Fruit fly (Drosophila melanogaster) S2 (cell line): ENCODE results near the gene CG10365.

Experiments
- CG8478 ChIP-seq: fragments of >200 bp; optimal IDR thresholded peaks from 2 replicates; lab custom pipeline; 2018
- CTCF ChIP-seq, 2 experiments: fragments of >200 bp; optimal IDR thresholded peaks; 2 replicates each; lab custom pipeline; 2018

The CG10365 gene

DNA sequence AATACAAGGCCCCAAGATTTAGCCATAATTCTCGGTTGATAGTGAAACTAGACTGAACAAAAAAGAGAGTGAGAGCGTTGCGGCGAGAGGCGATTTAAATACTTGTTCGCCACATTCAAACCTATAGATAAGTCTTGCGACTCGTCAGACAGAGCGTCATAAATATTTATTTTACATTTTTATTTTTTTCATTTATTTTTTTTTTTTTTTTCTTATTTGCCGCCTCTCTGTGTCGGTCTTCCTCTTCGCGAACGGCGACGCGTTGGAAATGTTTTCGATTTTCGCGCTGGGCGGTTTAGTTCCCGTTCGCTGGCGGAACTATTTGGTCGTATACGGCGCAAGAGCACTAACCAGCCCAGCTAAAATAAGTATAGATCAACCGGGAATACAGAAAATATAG lies 5.0 kb downstream of the CG10365 start:
- no peak for TF ChIP-seq CTCF (optimal IDR thresholded peaks at IDR 0.05; lab: Kevin White, UChicago)
- TF ChIP-seq CG8478 (lab: Kevin White, UChicago) = no peak

DNA sequence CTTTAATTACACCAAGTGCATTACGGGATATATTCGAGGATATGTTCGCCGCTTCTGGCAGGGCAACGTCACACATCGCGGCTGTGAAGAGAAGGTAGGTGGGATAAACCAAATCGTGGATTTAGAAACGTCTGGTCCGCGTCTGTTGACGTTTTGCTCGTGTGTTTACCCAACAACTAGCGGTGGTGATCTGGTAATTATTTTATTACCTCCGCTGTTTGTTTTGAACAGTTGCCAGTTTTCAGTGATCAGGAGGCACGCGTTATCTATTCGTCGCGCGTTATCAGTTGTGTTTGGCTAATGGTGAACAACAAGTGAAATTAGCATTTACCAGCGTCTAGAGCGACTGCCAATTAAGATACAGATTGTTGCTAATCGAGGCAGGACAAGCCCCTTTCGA lies 5.9 kb downstream of the CG10365 start:
- TF ChIP-seq CTCF (optimal IDR thresholded peaks at IDR 0.05; lab: Kevin White, UChicago) (no peak), CG8478 (lab: Kevin White, UChicago) (no peak)

DNA sequence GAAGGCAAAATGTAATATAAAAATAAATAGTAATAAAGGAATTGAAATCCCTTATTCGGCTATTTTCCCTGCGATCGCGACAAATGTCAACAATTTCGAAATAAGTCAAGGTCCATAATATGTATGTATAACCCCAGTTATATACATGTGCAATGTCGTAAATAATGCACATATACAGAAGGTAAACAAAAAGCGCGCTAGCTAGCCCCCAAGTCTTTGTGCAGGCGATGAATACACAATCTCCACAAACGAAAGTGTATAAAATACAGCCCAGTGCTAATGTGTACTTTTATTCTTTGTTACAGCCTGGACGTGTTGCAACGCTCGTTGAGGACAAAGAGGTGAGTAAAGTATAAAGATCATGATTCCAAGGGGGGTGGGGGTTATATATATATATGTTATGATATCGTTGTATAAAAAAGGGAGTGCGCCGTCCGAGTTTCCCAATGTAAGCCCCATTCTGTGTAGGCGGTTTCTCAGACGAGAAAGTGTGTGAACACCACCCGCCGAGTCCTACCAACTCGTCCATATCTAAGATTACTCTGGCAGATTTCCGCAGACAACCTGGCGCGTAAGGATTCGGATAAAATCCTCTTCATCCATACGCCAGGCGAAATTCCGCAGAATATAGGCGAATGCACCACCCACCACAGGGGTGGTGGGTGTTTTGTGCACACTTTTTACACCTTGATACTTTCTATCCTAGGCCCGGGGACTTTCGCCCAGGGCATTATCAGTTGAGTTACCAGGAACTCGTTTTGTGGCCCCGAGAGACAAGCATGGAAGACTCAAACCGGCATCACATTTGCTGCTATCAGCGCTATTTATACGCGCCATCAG lies 6.7 kb downstream of the CG10365 start:
- TF ChIP-seq CTCF (optimal IDR thresholded peaks at IDR 0.05; lab: Kevin White, UChicago) (no peak), CG8478 (lab: Kevin White, UChicago) (no peak)

DNA sequence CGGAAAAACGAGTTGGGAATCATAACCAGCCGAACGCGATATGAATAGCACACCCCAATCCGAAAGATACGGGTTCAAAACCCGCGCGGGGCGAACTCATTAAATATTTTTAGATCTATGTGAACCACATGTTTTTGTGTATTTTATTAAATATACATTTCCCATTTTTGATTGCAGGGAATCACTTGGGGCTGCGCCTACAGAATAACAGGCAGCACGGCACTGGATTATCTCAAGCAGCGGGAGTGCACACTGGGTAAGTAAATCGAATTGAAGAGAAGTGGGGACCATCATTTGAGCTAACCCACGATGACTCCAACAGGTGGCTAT lies 7.3 kb downstream of the CG10365 start:
- TF ChIP-seq CTCF (optimal IDR thresholded peaks at IDR 0.05; lab: Kevin White, UChicago) (no peak), CG8478 (lab: Kevin White, UChicago) (no peak)

DNA sequence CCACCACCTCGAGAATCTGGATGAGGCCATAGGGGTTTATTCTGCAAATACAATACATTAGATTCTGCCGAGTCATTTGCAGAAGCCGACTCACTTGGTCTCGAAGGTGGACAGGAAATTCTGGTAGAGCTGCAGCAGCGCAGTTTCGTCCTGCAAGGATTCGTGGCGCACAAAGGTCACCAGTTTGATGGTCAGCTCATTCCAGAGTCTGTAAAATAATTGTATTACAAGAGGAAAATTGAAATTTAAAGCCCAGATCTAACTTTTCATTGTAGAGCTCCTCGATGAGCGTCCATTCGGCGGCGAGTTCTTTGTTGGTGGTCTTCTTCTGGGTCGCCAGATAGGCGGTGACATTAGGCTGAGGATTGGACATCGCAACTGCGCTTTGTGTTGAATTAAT lies 9.4 kb downstream of the CG10365 start:
- no peak for TF ChIP-seq CTCF (optimal IDR thresholded peaks at IDR 0.05; lab: Kevin White, UChicago)
- no peak for TF ChIP-seq CG8478 (lab: Kevin White, UChicago)

DNA sequence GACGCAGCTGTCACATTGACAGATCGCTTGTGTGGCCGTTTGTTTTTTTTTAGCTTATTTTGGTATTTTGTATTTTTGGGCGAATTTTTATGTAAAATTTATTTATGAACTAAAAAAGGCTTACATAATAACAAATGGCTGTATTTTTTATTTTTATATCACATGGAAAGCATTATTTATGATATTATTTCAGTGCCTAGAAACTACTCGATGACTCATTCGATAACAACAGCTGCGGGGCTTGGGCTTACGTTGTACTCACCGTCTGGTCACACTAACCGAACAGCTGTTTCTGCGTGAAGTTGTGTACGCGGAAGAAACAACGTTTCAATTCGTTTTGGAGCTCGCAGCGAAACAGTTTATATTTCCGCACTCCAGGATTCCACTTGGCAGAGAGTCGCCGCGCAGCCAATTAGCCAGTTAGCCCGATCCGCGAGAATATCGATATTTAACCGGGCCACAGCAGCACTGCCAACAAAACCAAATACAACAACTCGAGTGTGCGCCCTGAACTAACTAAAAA lies 9.9 kb downstream of the CG10365 start, which contains the start of the genes Hmgcr and Rpn9:
TSS of gene Hmgcr (plus strand) at position 335 of the 523 bp plus-strand sequence.
TSS of gene Rpn9 (minus strand) at position 473 of the 523 bp plus-strand sequence.
- TF ChIP-seq CTCF (optimal IDR thresholded peaks at IDR 0.05; lab: Kevin White, UChicago) = no peak
- no peak for TF ChIP-seq CG8478 (lab: Kevin White, UChicago)

DNA sequence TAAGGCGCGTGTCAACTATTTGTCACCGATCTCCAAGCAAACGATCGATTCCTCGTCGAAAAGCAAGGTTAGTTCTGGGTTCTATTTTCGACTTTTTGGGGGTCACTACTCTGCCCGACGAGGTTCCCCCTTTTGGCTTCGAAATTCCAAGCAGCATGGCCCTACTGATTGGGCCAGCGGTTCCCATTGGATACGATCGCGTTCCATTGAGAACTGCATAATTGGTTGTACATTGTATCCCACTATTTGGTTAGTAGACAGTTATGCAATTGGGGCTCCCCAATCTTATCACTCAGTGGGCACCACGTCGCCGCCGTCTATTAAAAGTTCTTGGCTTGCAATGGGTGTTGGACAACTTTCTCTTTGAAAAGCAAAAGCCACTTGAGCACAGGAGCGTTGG lies 10.6 kb downstream of the CG10365 start:
- TF ChIP-seq CTCF (optimal IDR thresholded peaks at IDR 0.05; lab: Kevin White, UChicago) = no peak
- no peak for TF ChIP-seq CG8478 (lab: Kevin White, UChicago)

DNA sequence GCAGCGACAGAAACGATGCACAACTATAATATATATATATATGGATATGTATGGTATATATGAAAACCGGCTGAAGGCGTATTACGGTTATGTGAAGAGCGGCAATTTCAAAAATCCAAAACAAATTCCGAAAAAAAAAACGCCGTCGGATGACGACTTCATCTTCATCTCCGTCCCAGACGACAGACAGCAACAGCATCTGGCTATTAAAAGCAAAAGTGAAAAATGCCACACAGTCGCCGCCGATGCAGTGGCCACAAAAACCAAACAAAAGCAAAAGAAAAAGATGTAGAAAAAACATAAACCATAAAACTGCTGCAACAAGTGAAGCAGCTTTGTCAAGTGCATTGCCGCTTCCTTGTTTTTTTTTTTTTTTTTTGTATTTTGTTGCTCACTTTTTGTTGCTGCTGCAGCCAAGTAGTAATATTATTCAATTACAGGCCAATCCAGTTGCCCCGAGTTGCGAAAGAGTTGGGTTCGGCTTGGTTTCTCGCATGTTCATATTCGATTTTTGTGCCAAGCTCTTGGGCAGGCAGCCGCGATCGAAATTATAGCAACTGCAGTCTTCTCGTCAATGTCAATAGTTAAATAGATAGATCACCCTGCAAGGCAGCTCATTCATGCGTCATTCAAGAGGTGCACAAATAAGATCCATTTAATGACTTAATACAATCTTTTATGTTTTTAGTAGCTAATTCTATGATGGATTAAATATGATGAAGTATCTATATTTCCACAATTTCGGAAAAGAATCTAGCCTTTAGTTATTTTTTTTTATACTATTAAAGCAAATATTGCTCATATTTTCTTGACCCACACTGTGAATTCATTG lies 11.7 kb downstream of the CG10365 start:
- TF ChIP-seq CTCF (optimal IDR thresholded peaks at IDR 0.05; lab: Kevin White, UChicago) = no peak
- TF ChIP-seq CG8478 (lab: Kevin White, UChicago) = no peak

DNA sequence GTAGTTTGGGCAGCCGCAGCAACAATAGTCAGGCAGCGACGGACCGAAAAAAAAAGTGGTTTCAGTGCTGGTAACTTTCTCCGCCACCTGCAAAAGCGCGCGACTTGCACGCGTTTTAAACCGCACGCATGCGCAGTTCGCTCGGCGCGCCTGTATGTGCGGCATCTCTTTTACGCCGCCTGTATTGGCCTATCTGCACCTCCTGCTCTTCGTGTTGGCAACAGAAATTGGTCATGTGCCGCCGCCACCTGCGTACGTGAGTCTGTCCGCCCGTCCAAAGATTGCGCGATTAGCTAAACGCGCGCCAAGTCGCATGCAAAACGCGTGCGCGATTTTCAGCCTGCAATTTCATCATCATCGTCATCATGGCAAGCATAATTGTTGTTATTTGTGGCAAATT lies 12.5 kb downstream of the CG10365 start:
- TF ChIP-seq CTCF (optimal IDR thresholded peaks at IDR 0.05; lab: Kevin White, UChicago) (no peak), CG8478 (lab: Kevin White, UChicago) (no peak)

DNA sequence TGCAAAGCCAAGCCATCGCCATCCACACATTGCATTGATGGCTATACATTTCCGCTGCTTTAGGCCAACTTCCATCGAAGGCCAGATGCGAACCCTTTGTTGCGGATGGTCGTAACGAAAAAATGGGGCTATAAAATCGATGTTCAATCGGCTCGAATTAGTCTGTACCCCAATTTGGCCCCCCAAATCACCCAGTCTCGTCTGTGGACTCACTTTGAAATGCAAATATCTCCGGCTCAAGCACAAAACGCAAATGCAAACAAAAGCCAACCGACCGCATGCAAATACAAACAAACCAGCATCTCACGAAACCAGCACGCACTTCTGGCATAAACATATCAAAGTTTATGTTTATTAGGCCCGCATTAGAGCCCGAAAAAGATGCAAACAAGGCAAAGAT lies 13.2 kb downstream of the CG10365 start:
- TF ChIP-seq CG8478 (lab: Kevin White, UChicago) (no peak), CTCF (optimal IDR thresholded peaks at IDR 0.05; lab: Kevin White, UChicago) (no peak)

DNA sequence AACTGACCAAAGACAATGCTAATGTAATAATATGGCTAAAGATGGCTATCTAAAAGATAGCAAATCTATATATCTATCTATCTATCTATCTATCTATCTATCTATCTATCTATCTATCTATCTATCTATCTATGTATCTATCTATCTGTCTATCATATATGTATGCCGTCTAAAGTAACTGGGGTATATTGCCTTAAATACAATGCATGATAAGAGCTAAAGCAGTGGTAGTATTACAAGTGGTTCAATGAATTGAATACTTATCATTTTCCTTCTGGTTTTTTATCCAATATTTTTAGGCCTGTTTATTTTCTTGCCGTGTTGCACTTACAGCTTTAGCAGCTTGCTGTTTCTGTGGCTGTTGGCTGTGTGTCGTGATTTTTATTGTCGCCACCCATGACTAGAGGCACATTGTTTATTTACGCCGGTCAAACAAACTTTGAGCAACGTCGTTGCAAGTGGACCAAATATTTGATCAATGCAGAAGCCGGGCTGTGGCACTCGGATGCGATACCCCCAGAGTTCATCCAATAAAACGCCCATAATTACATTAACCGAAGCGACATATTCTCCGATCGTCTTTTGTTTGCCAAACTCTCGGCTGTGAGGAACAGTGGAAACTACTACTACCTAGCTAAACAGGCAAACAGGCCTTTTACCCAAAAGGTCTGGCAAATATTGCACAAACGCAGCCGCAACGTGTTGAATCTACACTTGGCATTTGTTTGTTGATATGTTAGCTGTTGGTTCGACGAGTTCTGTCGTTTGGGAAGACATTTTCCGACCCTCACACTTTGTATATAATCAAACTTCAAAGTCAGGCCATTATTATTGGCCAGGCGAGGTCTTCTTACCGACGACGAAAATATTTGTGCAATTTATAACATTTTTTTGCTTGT lies 14.8 kb downstream of the CG10365 start:
- TF ChIP-seq CG8478 (lab: Kevin White, UChicago) (no peak), CTCF (optimal IDR thresholded peaks at IDR 0.05; lab: Kevin White, UChicago) (no peak)

DNA sequence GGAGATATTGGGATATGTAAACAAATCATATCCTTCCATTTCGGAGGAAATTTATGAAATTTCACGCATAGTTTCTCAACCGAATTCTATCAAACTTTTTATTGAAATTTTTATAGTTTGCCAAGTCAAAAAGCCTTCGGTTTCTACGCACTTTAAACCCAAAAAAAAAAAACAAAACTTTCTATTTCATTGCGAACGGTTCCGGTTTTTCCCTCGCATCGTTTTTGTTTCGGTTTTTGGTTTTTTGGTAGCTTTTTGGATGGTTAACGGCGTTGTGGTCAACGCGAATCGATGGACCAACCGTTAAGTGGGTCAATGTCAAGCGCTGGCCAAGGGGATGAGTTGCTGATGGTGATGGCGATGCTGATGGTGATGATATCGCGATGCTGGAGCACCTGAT lies 17.8 kb downstream of the CG10365 start:
- TF ChIP-seq CTCF (optimal IDR thresholded peaks at IDR 0.05; lab: Kevin White, UChicago) = no peak
- TF ChIP-seq CG8478 (lab: Kevin White, UChicago) = no peak

DNA sequence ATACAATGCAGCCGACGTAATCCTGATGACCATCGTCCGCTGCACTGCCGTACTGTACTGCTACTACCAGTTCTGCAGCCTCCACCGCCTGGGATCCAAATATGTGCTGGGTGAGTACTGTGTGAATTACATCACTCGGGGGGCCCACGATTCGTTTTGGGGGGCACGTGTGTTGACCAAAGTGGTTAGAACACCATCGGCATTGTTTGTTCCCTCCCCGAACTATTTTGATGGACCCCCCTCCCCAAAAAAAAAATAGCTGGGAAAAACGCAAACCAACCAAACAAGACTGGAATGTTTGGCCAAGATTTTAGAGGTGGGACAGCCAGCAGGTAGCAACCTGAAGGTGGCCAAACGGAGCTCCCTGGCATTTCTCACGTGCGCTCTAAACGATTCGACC lies 24.3 kb downstream of the CG10365 start:
- TF ChIP-seq CTCF (optimal IDR thresholded peaks at IDR 0.05; lab: Kevin White, UChicago) (no peak), CG8478 (lab: Kevin White, UChicago) (no peak)

DNA sequence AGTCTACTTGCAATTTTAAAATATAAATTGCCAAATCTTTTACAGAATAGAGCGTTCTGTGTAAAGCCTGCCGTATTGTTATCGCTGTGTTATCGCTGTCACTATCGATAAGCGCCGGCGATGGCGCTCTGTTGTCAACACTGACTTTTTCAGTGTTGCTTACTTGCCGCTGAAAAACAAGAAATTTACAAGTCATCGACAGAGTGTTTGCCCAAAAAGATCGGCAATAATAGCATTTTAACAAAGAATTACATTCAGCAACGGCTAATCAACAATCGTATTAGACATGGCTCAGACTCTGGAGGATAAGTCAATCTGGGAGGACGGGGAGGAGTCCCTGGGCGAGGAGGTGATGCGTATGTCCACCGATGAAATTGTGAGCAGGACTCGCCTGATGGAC lies 29.6 kb downstream of the CG10365 start, which contains the start of the genes RanBP3 and Rpt5:
TSS of gene RanBP3 (minus strand) at position 107 of the 400 bp plus-strand sequence.
TSS of gene Rpt5 (plus strand) at position 149 of the 400 bp plus-strand sequence.
- TF ChIP-seq CG8478 (lab: Kevin White, UChicago) = no peak
- TF ChIP-seq CTCF (optimal IDR thresholded peaks at IDR 0.05; lab: Kevin White, UChicago) = peak in 1 of 2 experiments; percentile 4
